Worm (Caenorhabditis elegans): ENCODE results near the gene bmk-1.

The bmk-1 gene

DNA sequence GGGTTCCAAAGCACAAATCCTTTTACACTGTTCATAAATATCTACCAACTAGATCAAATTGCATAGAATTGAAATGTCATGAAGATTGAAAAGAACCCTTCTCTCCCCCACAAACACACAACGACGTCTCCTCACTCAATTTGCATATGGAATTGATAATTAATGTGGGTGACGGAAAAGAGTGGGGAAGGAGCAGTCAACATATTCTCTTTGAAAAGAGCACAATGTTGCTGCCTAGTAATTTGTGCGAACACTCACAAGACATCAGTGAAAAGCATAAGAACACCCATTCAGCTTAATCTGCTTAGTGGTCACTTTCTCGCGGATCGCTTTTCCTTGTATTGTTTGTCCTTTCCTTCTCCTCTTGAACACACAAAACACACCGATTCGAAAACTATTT is 39.7 kb upstream of the bmk-1 start:
- TF ChIP-seq unc-62 (GFP tag; optimal IDR thresholded peaks at IDR 0.05 in 1 of 2) (peak in 1 of 2 experiments; percentile 58), unc-62 (tag; optimal IDR thresholded peaks at IDR 0.05) (no peak), dmd-8 (GFP tag; IDR thresholded peaks at IDR 0.05) (no peak)

DNA sequence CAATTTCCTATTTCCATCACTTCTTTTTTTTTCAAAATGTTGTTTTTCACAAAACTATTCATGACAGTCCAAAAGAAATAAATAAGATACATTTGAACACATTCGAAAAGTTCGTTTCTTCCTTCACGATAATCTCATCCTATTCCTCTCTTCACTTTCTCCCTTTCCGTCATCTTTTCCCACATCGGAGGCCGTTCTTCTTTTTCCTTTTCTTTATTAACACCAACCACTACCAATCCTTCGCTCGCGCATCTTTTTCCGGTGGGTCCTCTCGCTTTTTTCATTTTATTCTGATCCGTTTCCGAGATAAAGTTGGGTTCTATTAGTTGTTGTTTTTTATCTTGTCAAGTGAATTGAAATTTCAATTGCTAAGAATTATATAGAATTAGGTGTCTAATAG is 38.7 kb upstream of the bmk-1 start:
- TF ChIP-seq unc-62 (GFP tag; optimal IDR thresholded peaks at IDR 0.05 in 1 of 2) (no peak), unc-62 (tag; optimal IDR thresholded peaks at IDR 0.05) (no peak), Y75B8A.6 (GFP tag; IDR thresholded peaks at IDR 0.05) (no peak), tra-1 (GFP tag; IDR thresholded peaks at IDR 0.05) (no peak), hlh-30 (tag; optimal IDR thresholded peaks at IDR 0.05; ENCODE audit: insufficient read depth) (no peak), nhr-10 (tag; optimal IDR thresholded peaks at IDR 0.05) (no peak), lin-13 (GFP tag; optimal IDR thresholded peaks at IDR 0.05) (no peak), Y48G9A.11 (GFP tag; IDR thresholded peaks at IDR 0.05) (no peak), F10B5.3 (tag; optimal IDR thresholded peaks at IDR 0.05) (no peak), madf-9 (GFP tag; conservative IDR thresholded peaks at IDR 0.05) (no peak), ceh-44 (GFP tag; IDR thresholded peaks at IDR 0.05) (no peak), sdz-12 (GFP tag; optimal IDR thresholded peaks at IDR 0.05) (no peak), zag-1 (tag; optimal IDR thresholded peaks at IDR 0.05) (no peak), nhr-77 (tag; optimal IDR thresholded peaks at IDR 0.05) (no peak), nhr-6 (tag; optimal IDR thresholded peaks at IDR 0.05) (no peak), php-3 (GFP tag; IDR thresholded peaks at IDR 0.05) (no peak), ztf-7 (tag; optimal IDR thresholded peaks at IDR 0.05) (no peak), ctbp-1 (GFP tag; IDR thresholded peaks at IDR 0.05) (no peak), ceh-20 (GFP tag; IDR thresholded peaks at IDR 0.05) (no peak)

DNA sequence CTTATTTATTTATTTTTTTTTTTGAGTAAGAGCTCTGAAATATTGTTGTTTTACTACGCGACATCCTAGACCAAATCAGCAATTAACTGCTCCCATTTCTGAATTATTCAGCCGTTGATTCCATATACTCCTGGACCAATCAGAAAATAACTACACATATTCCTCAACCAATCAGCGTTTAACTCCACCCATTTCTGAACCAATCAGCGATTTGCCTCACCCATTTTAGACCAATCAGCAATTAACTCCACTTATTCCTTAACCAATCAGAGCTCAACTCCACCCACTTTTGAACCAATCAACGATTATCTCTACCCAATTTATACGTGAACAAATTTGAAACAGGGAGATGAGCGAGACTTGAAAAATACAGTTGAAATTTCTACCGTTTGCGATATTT is 36.9 kb upstream of the bmk-1 start:
- TF ChIP-seq unc-62 (GFP tag; optimal IDR thresholded peaks at IDR 0.05 in 1 of 2) (peak in 1 of 2 experiments; percentile 40), unc-62 (tag; optimal IDR thresholded peaks at IDR 0.05) (no peak), aha-1 (tag) (peak; percentile 11), nhr-237 (tag; optimal IDR thresholded peaks at IDR 0.05) (no peak), F37D6.2 (tag; optimal IDR thresholded peaks at IDR 0.05) (no peak), T20F7.1 (GFP tag; optimal IDR thresholded peaks at IDR 0.05) (no peak), madf-9 (GFP tag; conservative IDR thresholded peaks at IDR 0.05) (no peak), daf-16 (GFP tag; optimal IDR thresholded peaks at IDR 0.05) (no peak), daf-16 (tag; optimal IDR thresholded peaks at IDR 0.05) (no peak), egl-43 (GFP tag; IDR thresholded peaks at IDR 0.05) (no peak), vab-7 (GFP tag; IDR thresholded peaks at IDR 0.05) (no peak), Y5F2A.4 (GFP tag; optimal IDR thresholded peaks at IDR 0.05) (no peak), gei-8 (GFP tag; optimal IDR thresholded peaks at IDR 0.05) (no peak)

DNA sequence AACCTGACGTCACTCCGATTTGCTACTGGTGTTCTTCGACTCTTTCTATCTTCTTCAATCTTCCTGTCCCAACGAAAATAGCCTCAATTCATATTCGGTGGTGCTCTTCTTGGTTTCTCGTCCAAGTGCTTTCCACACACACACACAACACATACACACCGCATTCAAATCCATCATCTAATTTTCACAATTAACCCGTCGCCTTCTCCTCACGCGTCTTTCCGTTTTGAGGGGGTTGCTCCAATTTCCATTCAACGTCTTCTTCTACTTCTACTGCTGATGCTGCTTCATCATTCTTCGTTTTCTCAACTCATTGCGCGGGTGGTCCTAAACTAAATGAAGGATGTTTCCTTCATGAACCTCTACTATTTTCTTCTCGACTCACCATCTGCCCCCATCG is 34.3 kb upstream of the bmk-1 start:
- no peak for TF ChIP-seq Y105C5A.15 (GFP tag; IDR thresholded peaks at IDR 0.05)
- TF ChIP-seq nhr-237 (tag; optimal IDR thresholded peaks at IDR 0.05), result no peak

DNA sequence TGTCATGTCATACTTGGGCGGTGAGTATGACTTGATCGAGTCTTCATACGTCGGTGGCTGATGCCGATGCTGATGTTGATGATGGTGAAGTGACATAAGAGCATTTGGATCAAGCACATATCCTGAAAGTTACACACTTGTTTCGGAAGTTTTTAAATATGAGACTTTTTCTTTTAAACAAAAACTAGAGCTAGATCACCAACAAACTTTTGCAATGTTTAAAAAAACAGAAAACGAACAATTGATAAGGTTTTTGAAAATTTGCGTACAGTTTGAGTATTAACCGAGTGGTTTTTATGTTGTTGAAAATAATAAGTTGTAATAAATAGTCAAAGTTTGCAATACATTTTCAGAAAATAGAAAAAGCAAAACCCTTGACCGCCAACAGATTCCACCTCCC is 27.8 kb upstream of the bmk-1 start, which contains the start of gene R02D5.4:
TSS of gene R02D5.4 (minus strand) at position 101 of the 400 bp plus-strand sequence.
- TF ChIP-seq daf-19 (GFP tag; conservative IDR thresholded peaks at IDR 0.05), result no peak
- TF ChIP-seq gei-8 (GFP tag; optimal IDR thresholded peaks at IDR 0.05), result no peak
- no peak for TF ChIP-seq madf-9 (GFP tag; conservative IDR thresholded peaks at IDR 0.05)
- TF ChIP-seq hlh-11 (tag; optimal IDR thresholded peaks at IDR 0.05), result no peak
- TF ChIP-seq ctbp-1 (GFP tag; IDR thresholded peaks at IDR 0.05), result no peak
- TF ChIP-seq duxl-1 (tag; optimal IDR thresholded peaks at IDR 0.05; ENCODE audit: poor library complexity), result no peak
- no peak for TF ChIP-seq ama-1 (optimal IDR thresholded peaks at IDR 0.05)
- TF ChIP-seq Y48G9A.11 (GFP tag; IDR thresholded peaks at IDR 0.05), result no peak
- TF ChIP-seq pha-4 (GFP tag; IDR thresholded peaks at IDR 0.05), result no peak
- no peak for TF ChIP-seq pha-4 (tag; optimal IDR thresholded peaks at IDR 0.05)
- TF ChIP-seq nhr-237 (tag; optimal IDR thresholded peaks at IDR 0.05), result no peak
- no peak for TF ChIP-seq nhr-6 (tag; optimal IDR thresholded peaks at IDR 0.05)
- TF ChIP-seq hif-1 (tag; optimal IDR thresholded peaks at IDR 0.05), result no peak
- TF ChIP-seq lir-3 (tag; optimal IDR thresholded peaks at IDR 0.05), result no peak
- no peak for TF ChIP-seq php-3 (GFP tag; IDR thresholded peaks at IDR 0.05)
- no peak for TF ChIP-seq arid-1 (GFP tag; conservative IDR thresholded peaks at IDR 0.05)
- no peak for TF ChIP-seq saeg-2 (GFP tag; IDR thresholded peaks at IDR 0.05)
- no peak for TF ChIP-seq F10B5.3 (tag; optimal IDR thresholded peaks at IDR 0.05)
- TF ChIP-seq lim-7 (GFP tag; IDR thresholded peaks at IDR 0.05), result no peak

Data from whole organism, L4 larva.